Worm (Caenorhabditis elegans) whole organism, L4 larva: Measurements from ENCODE around the gene nhr-184.
A peak's percentile ranks its signal among the peaks of the same experiment; 100 is the strongest.

Source experiments
- Y48G9A.11 ChIP-seq: fragments of 200-800 bp; sonication (Bioruptor generic); IDR thresholded peaks from 2 replicates; pipeline ENCODE4 v1.3.6; 2022; ENCODE audit warnings: missing genetic modification reagents, missing genetic modification characterization, missing compliant biosample characterization
- Y5F2A.4 ChIP-seq: fragments of 200-800 bp; sonication (Bioruptor generic); optimal IDR thresholded peaks from 2 replicates; lab custom pipeline; 2018; ENCODE audit warnings: mild to moderate bottlenecking, missing genetic modification characterization, missing compliant biosample characterization
- Y75B8A.6 ChIP-seq: fragments of 200-800 bp; sonication (Bioruptor generic); IDR thresholded peaks from 2 replicates; pipeline ENCODE4 v1.3.6; 2022; ENCODE audit warnings: missing genetic modification reagents, missing genetic modification characterization, missing compliant biosample characterization
- ZK337.2 ChIP-seq: fragments of 200-800 bp; sonication (Bioruptor generic); IDR thresholded peaks from 2 replicates; pipeline ENCODE4 v1.3.6; 2022; ENCODE audit warnings: missing genetic modification reagents, missing genetic modification characterization, missing compliant biosample characterization
- aha-1 ChIP-seq: fragments of 150-350 bp; peaks from one replicate; lab custom pipeline; 2014; ENCODE audit warnings: missing biosample characterization, missing genetic modification characterization
- aly-2 ChIP-seq: sonication (generic microtip); optimal IDR thresholded peaks from 2 replicates; lab custom pipeline; 2018; ENCODE audit warnings: missing biosample characterization, missing genetic modification characterization
- ceh-20 ChIP-seq: fragments of 200-800 bp; sonication (Bioruptor generic); IDR thresholded peaks from 2 replicates; pipeline ENCODE4 v1.3.6; 2022; ENCODE audit warnings: missing genetic modification reagents, missing genetic modification characterization, missing compliant biosample characterization
- ceh-32 ChIP-seq: sonication (generic microtip); optimal IDR thresholded peaks from 2 replicates; lab custom pipeline; 2016; ENCODE audit warnings: mild to moderate bottlenecking, missing genetic modification characterization, missing compliant biosample characterization; ENCODE audit not compliant: poor library complexity
- ceh-44 ChIP-seq: fragments of 200-800 bp; sonication (Bioruptor generic); IDR thresholded peaks from 2 replicates; pipeline ENCODE4 v1.3.6; 2022; ENCODE audit warnings: missing genetic modification reagents, missing genetic modification characterization, missing compliant biosample characterization
- ces-1 ChIP-seq: fragments of 150-350 bp; sonication (generic microtip); optimal IDR thresholded peaks from 4 replicates; lab custom pipeline; 2014; ENCODE audit warnings: missing biosample characterization, missing genetic modification reagents, missing genetic modification characterization
- cey-2 ChIP-seq: sonication (generic microtip); optimal IDR thresholded peaks from 3 replicates; lab custom pipeline; 2017; ENCODE audit warnings: missing genetic modification characterization, mild to moderate bottlenecking, missing compliant biosample characterization, antibody characterized with exemption, borderline replicate concordance; ENCODE audit not compliant: insufficient read depth
- daf-16 ChIP-seq, 3 experiments: sonication (generic microtip); optimal IDR thresholded peaks; 2 replicates each; lab custom pipeline; 2016 to 2017; ENCODE audit warnings: missing genetic modification characterization in 3 of 3, missing genetic modification reagents in 3 of 3, mild to moderate bottlenecking in 2 of 3, missing compliant biosample characterization in 2 of 3, missing biosample characterization in 1 of 3, moderate library complexity in 1 of 3
- dmd-6 ChIP-seq: fragments of 200-800 bp; sonication (Bioruptor generic); IDR thresholded peaks from 2 replicates; pipeline ENCODE4 v1.3.6; 2022; ENCODE audit warnings: missing genetic modification reagents, missing genetic modification characterization, missing compliant biosample characterization
- dmd-9 ChIP-seq: fragments of 200-800 bp; sonication (Bioruptor generic); IDR thresholded peaks from 2 replicates; pipeline ENCODE4 v1.3.6; 2022; ENCODE audit warnings: missing genetic modification reagents, missing genetic modification characterization, missing compliant biosample characterization
- dpl-1 ChIP-seq: fragments of 150-350 bp; optimal IDR thresholded peaks from 2 replicates; lab custom pipeline; 2014; ENCODE audit warnings: missing biosample characterization, missing genetic modification reagents, missing genetic modification characterization
- duxl-1 ChIP-seq: sonication (generic microtip); optimal IDR thresholded peaks from 2 replicates; lab custom pipeline; 2016; ENCODE audit warnings: mild to moderate bottlenecking, missing genetic modification characterization, moderate library complexity, missing compliant biosample characterization; ENCODE audit not compliant: poor library complexity
- egl-27 ChIP-seq: sonication (generic microtip); optimal IDR thresholded peaks from 3 replicates; lab custom pipeline; 2017; ENCODE audit warnings: missing biosample characterization, missing genetic modification reagents, missing genetic modification characterization
- fkh-10 ChIP-seq: fragments of 150-350 bp; optimal IDR thresholded peaks from 2 replicates; lab custom pipeline; 2014; ENCODE audit warnings: missing biosample characterization, missing genetic modification reagents, missing genetic modification characterization
- hif-1 ChIP-seq, 2 experiments: sonication (generic microtip); optimal IDR thresholded peaks; 2 replicates each; lab custom pipeline; 2016 to 2017; ENCODE audit warnings: missing compliant biosample characterization in 2 of 2, missing genetic modification characterization in 2 of 2, missing genetic modification reagents in 2 of 2, missing genotype in 2 of 2, mild to moderate bottlenecking in 1 of 2
- hmg-1.1 ChIP-seq: fragments of 200-800 bp; sonication (Bioruptor generic); IDR thresholded peaks from 2 replicates; pipeline ENCODE4 v1.3.6; 2022; ENCODE audit warnings: missing genetic modification reagents, missing genetic modification characterization, missing compliant biosample characterization
- jun-1 ChIP-seq: fragments of 150-350 bp; optimal IDR thresholded peaks from 2 replicates; lab custom pipeline; 2014; ENCODE audit warnings: missing biosample characterization, missing genetic modification reagents, missing genetic modification characterization
- lin-13 ChIP-seq: fragments of 150-350 bp; optimal IDR thresholded peaks from 2 replicates; lab custom pipeline; 2014; ENCODE audit warnings: missing biosample characterization, missing genetic modification reagents, missing genetic modification characterization
- lin-15B ChIP-seq: fragments of 150-350 bp; sonication (generic microtip); optimal IDR thresholded peaks from 3 replicates; lab custom pipeline; 2014; ENCODE audit warnings: missing biosample characterization, missing genetic modification characterization
- lin-29 ChIP-seq: fragments of 200-800 bp; sonication (Bioruptor generic); IDR thresholded peaks from 2 replicates; pipeline ENCODE4 v1.3.6; 2022; ENCODE audit warnings: missing genetic modification reagents, missing genetic modification characterization, missing compliant biosample characterization
- lsy-2 ChIP-seq, 2 experiments: fragments of 150-350 bp in 1 of 2; sonication (generic microtip) in 1 of 2; optimal IDR thresholded peaks; 2 replicates each; lab custom pipeline; 2014 to 2017; ENCODE audit warnings: missing biosample characterization in 2 of 2, missing genetic modification characterization in 2 of 2
- madf-5 ChIP-seq, 2 experiments: fragments of 200-800 bp; sonication (Bioruptor generic); IDR thresholded peaks; 2 replicates each; pipeline ENCODE4 v1.3.6; 2022; ENCODE audit warnings: missing compliant biosample characterization in 2 of 2, missing genetic modification characterization in 2 of 2
- nhr-11 ChIP-seq: fragments of 150-350 bp; optimal IDR thresholded peaks from 2 replicates; lab custom pipeline; 2014; ENCODE audit warnings: missing biosample characterization, missing genetic modification characterization
- nhr-111 ChIP-seq: fragments of 200-800 bp; sonication (Bioruptor generic); optimal IDR thresholded peaks from 2 replicates; lab custom pipeline; 2018; ENCODE audit warnings: mild to moderate bottlenecking, missing genetic modification characterization, missing compliant biosample characterization
- php-3 ChIP-seq: fragments of 200-800 bp; sonication (Bioruptor generic); IDR thresholded peaks from 2 replicates; pipeline ENCODE4 v1.3.6; 2022; ENCODE audit warnings: missing genetic modification reagents, missing genetic modification characterization, missing compliant biosample characterization
- saeg-2 ChIP-seq: fragments of 200-800 bp; sonication (Bioruptor generic); IDR thresholded peaks from 2 replicates; pipeline ENCODE4 v1.3.6; 2022; ENCODE audit warnings: missing genetic modification reagents, missing genetic modification characterization, missing compliant biosample characterization
- sdz-12 ChIP-seq: fragments of 200-800 bp; sonication (Bioruptor generic); optimal IDR thresholded peaks from 2 replicates; lab custom pipeline; 2018; ENCODE audit warnings: mild to moderate bottlenecking, missing genetic modification characterization, missing compliant biosample characterization
- snpc-1.2 ChIP-seq: fragments of 200-800 bp; sonication (Bioruptor generic); IDR thresholded peaks from 2 replicates; pipeline ENCODE4 v1.3.6; 2022; ENCODE audit warnings: missing genetic modification reagents, missing genetic modification characterization, missing compliant biosample characterization
- snpc-4 ChIP-seq: fragments of 150-350 bp; optimal IDR thresholded peaks from 2 replicates; lab custom pipeline; 2014; ENCODE audit warnings: missing biosample characterization, missing genetic modification characterization
- unc-130 ChIP-seq: sonication (generic microtip); optimal IDR thresholded peaks from 2 replicates; lab custom pipeline; 2016; ENCODE audit warnings: missing genetic modification reagents, missing genetic modification characterization, missing compliant biosample characterization
- unc-62 ChIP-seq, 3 experiments: fragments of 150-350 bp in 1 of 3; sonication (generic microtip); optimal IDR thresholded peaks in 2 of 3; peaks in 1 of 3; 1 replicate in 1 of 3; 2 replicates in 2 of 3; lab custom pipeline; 2014 to 2017; ENCODE audit warnings: missing biosample characterization in 3 of 3, missing genetic modification characterization in 3 of 3, missing genetic modification reagents in 3 of 3, missing genotype in 1 of 3
- vab-7 ChIP-seq: fragments of 200-800 bp; sonication (Bioruptor generic); IDR thresholded peaks from 2 replicates; pipeline ENCODE4 v1.3.6; 2022; ENCODE audit warnings: missing genetic modification reagents, missing genetic modification characterization, missing compliant biosample characterization
- zfp-3 ChIP-seq: fragments of 200-800 bp; sonication (Bioruptor generic); conservative IDR thresholded peaks from 2 replicates; pipeline ENCODE4 v1.3.6; 2022; ENCODE audit warnings: missing genetic modification reagents, missing genetic modification characterization, missing compliant biosample characterization
- ztf-11 ChIP-seq: fragments of 150-350 bp; optimal IDR thresholded peaks from 2 replicates; lab custom pipeline; 2014; ENCODE audit warnings: missing biosample characterization, missing genetic modification characterization
- ztf-7 ChIP-seq: fragments of 150-350 bp; optimal IDR thresholded peaks from 2 replicates; lab custom pipeline; 2014; ENCODE audit warnings: missing biosample characterization, missing genetic modification characterization

Gene nhr-184

ce11 chrV:2211936-2212335 is 2.3 kb downstream of the nhr-184 start, which contains the start of gene nhr-133 (continued):
- no peak for TF ChIP-seq sdz-12 (GFP tag; lab: Kevin White, UChicago)
- no peak for TF ChIP-seq unc-62 (GFP tag; optimal IDR thresholded peaks at IDR 0.05 in 1 of 2; lab: Kevin White, UChicago)
- no peak for TF ChIP-seq unc-62 (tag; optimal IDR thresholded peaks at IDR 0.05; lab: Kevin White, UChicago)
- TF ChIP-seq snpc-1.2 (GFP tag; lab: Robert Waterston, UW): no peak
- no peak for TF ChIP-seq ceh-32
- no peak for TF ChIP-seq ZK337.2
- no peak for TF ChIP-seq zfp-3 (GFP tag; lab: Robert Waterston, UW)
- TF ChIP-seq jun-1 (tag; lab: Kevin White, UChicago): no peak
- TF ChIP-seq aha-1 (tag; lab: Kevin White, UChicago): no peak
- TF ChIP-seq snpc-4: no peak
- no peak for TF ChIP-seq daf-16 (GFP tag; optimal IDR thresholded peaks at IDR 0.05; lab: Kevin White, UChicago)
- peak; percentile 45 for TF ChIP-seq daf-16 (tag; optimal IDR thresholded peaks at IDR 0.05; lab: Kevin White, UChicago)
- no peak for TF ChIP-seq aly-2 (tag; lab: Kevin White, UChicago)
- TF ChIP-seq nhr-111 (GFP tag; lab: Kevin White, UChicago): no peak
- TF ChIP-seq saeg-2 (GFP tag; lab: Robert Waterston, UW): no peak
- TF ChIP-seq lin-29 (GFP tag; lab: Robert Waterston, UW): no peak
- TF ChIP-seq cey-2: no peak
- TF ChIP-seq vab-7 (GFP tag; lab: Robert Waterston, UW): no peak
- no peak for TF ChIP-seq Y48G9A.11
- TF ChIP-seq unc-130 (GFP tag; lab: Kevin White, UChicago): no peak
- no peak for TF ChIP-seq php-3 (GFP tag; lab: Robert Waterston, UW)
- no peak for TF ChIP-seq ces-1
- no peak for TF ChIP-seq hmg-1.1 (GFP tag; lab: Robert Waterston, UW)
- TF ChIP-seq ztf-7: no peak
- TF ChIP-seq egl-27 (tag; lab: Kevin White, UChicago): no peak
- no peak for TF ChIP-seq lin-13 (GFP tag; lab: Kevin White, UChicago)
- no peak for TF ChIP-seq fkh-10 (GFP tag; lab: Kevin White, UChicago)
- no peak for TF ChIP-seq dpl-1
- TF ChIP-seq lin-15B (tag; lab: Kevin White, UChicago): no peak
- TF ChIP-seq nhr-11 (tag; lab: Kevin White, UChicago): no peak
- TF ChIP-seq, all 104 proteins: peak for 10

ce11 chrV:2207527-2207926 is 6.8 kb downstream of the nhr-184 start:
- no peak for TF ChIP-seq php-3 (GFP tag; lab: Robert Waterston, UW)
- no peak for TF ChIP-seq Y5F2A.4 (GFP tag; lab: Kevin White, UChicago)
- no peak for TF ChIP-seq ztf-11 (tag; lab: Kevin White, UChicago)
- no peak for TF ChIP-seq dmd-9
- TF ChIP-seq dmd-6: no peak
- no peak for TF ChIP-seq lsy-2 (tag; optimal IDR thresholded peaks at IDR 0.05; lab: Kevin White, UChicago)
- no peak for TF ChIP-seq ceh-20
- TF ChIP-seq madf-5 (GFP tag; IDR thresholded peaks at IDR 0.05; lab: Robert Waterston, UW): no peak

ce11 chrV:2206801-2207200 is 7.5 kb downstream of the nhr-184 start, which contains the start of gene svh-11:
TSS of gene svh-11 (plus strand) at chrV:2207101.
- TF ChIP-seq duxl-1 (tag; lab: Kevin White, UChicago) (no peak), hif-1 (tag; optimal IDR thresholded peaks at IDR 0.05; lab: Kevin White, UChicago) (no peak), ceh-32 (no peak), ceh-44 (GFP tag; lab: Robert Waterston, UW) (no peak), Y75B8A.6 (GFP tag; lab: Robert Waterston, UW) (no peak)
- TF ChIP-seq, all 104 proteins: peak for 0
